Fruit fly (Drosophila melanogaster): Measurements from ENCODE around the gene pes.
A peak's percentile ranks its signal among the peaks of the same experiment; 100 is the strongest.

DNA sequence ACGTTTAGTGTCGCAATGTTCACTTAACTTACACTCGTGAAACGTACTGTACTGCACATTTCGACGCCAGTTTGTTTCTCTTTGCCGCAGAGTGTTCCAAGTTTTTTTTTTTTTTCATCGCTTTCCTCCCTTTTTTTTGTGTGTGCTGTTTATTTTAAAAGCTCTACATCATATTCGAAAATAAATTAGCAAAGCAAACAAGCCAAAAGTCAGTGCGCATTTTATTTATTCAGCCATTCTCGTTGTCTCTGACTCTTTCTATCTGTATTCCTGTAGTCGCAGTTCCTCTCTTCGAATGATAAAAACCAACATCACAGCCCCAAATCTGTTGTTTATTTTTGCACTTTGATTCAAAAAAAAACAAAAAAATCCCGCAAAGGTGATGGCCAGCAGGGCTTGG is 39.4 kb downstream of the pes start:
- TF ChIP-seq eg (GFP tag; IDR thresholded peaks at IDR 0.05) (no peak), CG11762 (GFP tag; optimal IDR thresholded peaks at IDR 0.05; ENCODE audit: insufficient read depth) (no peak), pdm3 (GFP tag; optimal IDR thresholded peaks at IDR 0.05) (no peak), CG16779 (tag; optimal IDR thresholded peaks at IDR 0.05) (no peak), Eip78C (GFP tag) (peak; percentile 26), vri (GFP tag; optimal IDR thresholded peaks at IDR 0.05) (peak; percentile 22), CG8632 (GFP tag; optimal IDR thresholded peaks at IDR 0.05) (no peak), Sox15 (GFP tag; optimal IDR thresholded peaks at IDR 0.05) (no peak)

Measured in whole organism, prepupa.